Fruit fly (Drosophila melanogaster): ENCODE measurements around the gene CG7840.

Gene CG7840

DNA sequence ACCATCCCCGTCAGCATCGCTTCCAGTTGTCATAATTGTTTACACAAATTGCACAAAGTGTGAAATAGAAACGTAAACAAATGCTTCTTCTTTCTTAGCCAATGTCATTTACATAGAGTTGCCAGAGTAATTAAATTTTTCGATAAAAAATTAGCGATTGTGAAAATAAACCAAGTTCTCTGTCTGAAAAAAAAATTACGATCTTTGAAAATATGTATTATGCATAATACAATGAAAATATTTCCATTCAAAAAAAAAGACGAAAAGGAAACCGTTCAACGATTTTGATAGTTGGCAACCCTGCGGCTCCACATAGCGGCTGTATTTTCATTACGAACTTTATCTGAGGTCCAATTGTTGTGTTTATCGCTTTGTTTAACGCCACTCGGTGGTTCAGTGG, 5.7 kb downstream of the CG7840 start, which contains the start of the genes CG7810 and CG7806 (continued):
- TF ChIP-seq Hmx (GFP tag; optimal IDR thresholded peaks at IDR 0.05) (no peak), Doc2 (GFP tag; IDR thresholded peaks at IDR 0.05) (no peak), CG11696 (GFP tag; IDR thresholded peaks at IDR 0.05) (peak; percentile 67), CG17912 (GFP tag; optimal IDR thresholded peaks at IDR 0.05) (peak; percentile 20), CkIIα-i1 (GFP tag; IDR thresholded peaks at IDR 0.05) (0 out of 2 replicates have a peak, but pooled peaks have one; percentile 10), Max (GFP tag; optimal IDR thresholded peaks at IDR 0.05) (peak; percentile 86), CG2120 (GFP tag; optimal IDR thresholded peaks at IDR 0.05) (peak; percentile 95), CG7963 (GFP tag; IDR thresholded peaks at IDR 0.05; ENCODE audit: partially characterized antibody) (no peak), CG14860 (GFP tag; IDR thresholded peaks at IDR 0.05; ENCODE audit: partially characterized antibody) (no peak), ab (GFP tag; optimal IDR thresholded peaks at IDR 0.05) (peak; percentile 54), cato (GFP tag; optimal IDR thresholded peaks at IDR 0.05; ENCODE audit: borderline replicate concordance) (peak; percentile 75), tll (GFP tag; optimal IDR thresholded peaks at IDR 0.05) (peak in 1 of 2 experiments; percentile 66), CG11093 (GFP tag; IDR thresholded peaks at IDR 0.05) (peak; percentile 67; the same call in 2 of the 3 replicates), CG3838 (GFP tag; optimal IDR thresholded peaks at IDR 0.05) (peak; percentile 87), HmgZ (tag; optimal IDR thresholded peaks at IDR 0.05) (peak; percentile 93), CG11560 (tag; IDR thresholded peaks at IDR 0.05) (peak; percentile 82), Tbp (GFP tag; optimal IDR thresholded peaks at IDR 0.05) (no peak), Antp (GFP tag; optimal IDR thresholded peaks at IDR 0.05) (peak; percentile 87), exex (tag; optimal IDR thresholded peaks at IDR 0.05) (peak; percentile 75), CG8281 (tag; optimal IDR thresholded peaks at IDR 0.05) (no peak), kah (GFP tag; optimal IDR thresholded peaks at IDR 0.05) (peak; percentile 67), pb (GFP tag; optimal IDR thresholded peaks at IDR 0.05) (peak; percentile 70), E2f1 (GFP tag; IDR thresholded peaks at IDR 0.05) (peak; percentile 85), az2 (GFP tag; optimal IDR thresholded peaks at IDR 0.05) (peak; percentile 93), danr (GFP tag; IDR thresholded peaks at IDR 0.05) (peak; percentile 74), eyg (GFP tag; optimal IDR thresholded peaks at IDR 0.05) (peak; percentile 63), Blimp-1 (GFP tag; optimal IDR thresholded peaks at IDR 0.05) (peak; percentile 89), NFAT (GFP tag; IDR thresholded peaks at IDR 0.05) (peak; percentile 70; the same call in 1 of the 2 replicates), croc (GFP tag; conservative IDR thresholded peaks at IDR 0.05) (peak; percentile 75), CG5245 (GFP tag; optimal IDR thresholded peaks at IDR 0.05) (peak; percentile 80), Atf6 (GFP tag; IDR thresholded peaks at IDR 0.05) (peak; percentile 90), pho (GFP tag; optimal IDR thresholded peaks at IDR 0.05) (peak; percentile 89), dimm (GFP tag; IDR thresholded peaks at IDR 0.05) (peak; percentile 76), Atf-2 (GFP tag; optimal IDR thresholded peaks at IDR 0.05) (peak; percentile 86), CG12236 (GFP tag; optimal IDR thresholded peaks at IDR 0.05) (peak; percentile 91), klu (GFP tag; IDR thresholded peaks at IDR 0.05) (peak; percentile 74), dmrt11E (tag; optimal IDR thresholded peaks at IDR 0.05) (peak; percentile 89), Fer3 (tag; optimal IDR thresholded peaks at IDR 0.05) (peak; percentile 90), lov (optimal IDR thresholded peaks at IDR 0.05) (no peak), lov (GFP tag; IDR thresholded peaks at IDR 0.05) (peak; percentile 67; the same call in 1 of the 3 replicates), Deaf1 (tag; optimal IDR thresholded peaks at IDR 0.05) (no peak), Gsc (GFP tag; IDR thresholded peaks at IDR 0.05) (no peak), CG14441 (GFP tag; IDR thresholded peaks at IDR 0.05) (peak; percentile 91), emc (GFP tag; optimal IDR thresholded peaks at IDR 0.05) (peak; percentile 73), CG15011 (GFP tag; optimal IDR thresholded peaks at IDR 0.05) (peak; percentile 74), CG2875 (GFP tag; optimal IDR thresholded peaks at IDR 0.05) (peak; percentile 86), jing (GFP tag; optimal IDR thresholded peaks at IDR 0.05) (peak; percentile 58), zfh1 (GFP tag; IDR thresholded peaks at IDR 0.05) (peak; percentile 95), dpn (GFP tag; optimal IDR thresholded peaks at IDR 0.05) (peak; percentile 78 to 91), MESR4 (GFP tag; optimal IDR thresholded peaks at IDR 0.05) (peak; percentile 56), Meics (GFP tag; optimal IDR thresholded peaks at IDR 0.05) (peak; percentile 85), gro (GFP tag; optimal IDR thresholded peaks at IDR 0.05) (peak; percentile 73)

Data from whole organism, embryonic.